Fruit fly (Drosophila melanogaster) whole organism, embryonic: ENCODE data around the gene CG6753.

ENCODE experiments used
- Abd-B ChIP-seq: fragments of 200-800 bp; sonication (Bioruptor generic); optimal IDR thresholded peaks from 2 replicates; lab custom pipeline; 2018; ENCODE audit warnings: missing biosample characterization, mild to moderate bottlenecking, missing genetic modification characterization, moderate library complexity
- Asciz ChIP-seq: fragments of 200-800 bp; sonication (Bioruptor generic); optimal IDR thresholded peaks from 2 replicates; lab custom pipeline; 2017; ENCODE audit warnings: missing biosample characterization, mild to moderate bottlenecking, missing genetic modification characterization, missing genetic modification reagents
- CG10321 ChIP-seq: fragments of 200-800 bp; sonication (Bioruptor generic); IDR thresholded peaks from 2 replicates; pipeline ENCODE4 v1.3.6; 2022; ENCODE audit warnings: missing biosample characterization, missing genetic modification characterization
- CG10431 ChIP-seq: fragments of 200-800 bp; sonication (Bioruptor generic); optimal IDR thresholded peaks from 3 replicates; lab custom pipeline; 2018; ENCODE audit warnings: missing biosample characterization, mild to moderate bottlenecking, missing genetic modification characterization
- CG10462 ChIP-seq: fragments of 200-800 bp; sonication (Bioruptor generic); optimal IDR thresholded peaks from 2 replicates; lab custom pipeline; 2016; ENCODE audit warnings: missing biosample characterization, missing genetic modification characterization
- CG11695 ChIP-seq: fragments of 200-800 bp; sonication (Bioruptor generic); IDR thresholded peaks from 3 replicates; pipeline ENCODE4 v1.3.6; 2022; ENCODE audit warnings: missing biosample characterization, missing genetic modification characterization
- CG12071 ChIP-seq: fragments of 200-800 bp; sonication (Bioruptor generic); optimal IDR thresholded peaks from 3 replicates; lab custom pipeline; 2018; ENCODE audit warnings: missing biosample characterization, mild to moderate bottlenecking, missing genetic modification characterization
- CG12659 ChIP-seq: fragments of 200-800 bp; sonication (Bioruptor generic); optimal IDR thresholded peaks from 3 replicates; lab custom pipeline; 2017; ENCODE audit warnings: mild to moderate bottlenecking, missing biosample characterization, missing genetic modification reagents, missing genetic modification characterization
- CG13775 ChIP-seq: fragments of 200-800 bp; sonication (Bioruptor generic); optimal IDR thresholded peaks from 3 replicates; lab custom pipeline; 2017; ENCODE audit warnings: missing biosample characterization, mild to moderate bottlenecking, missing genetic modification characterization
- CG15269 ChIP-seq: fragments of 200-800 bp; sonication (Bioruptor generic); optimal IDR thresholded peaks from 2 replicates; lab custom pipeline; 2018; ENCODE audit warnings: missing biosample characterization, mild to moderate bottlenecking, missing genetic modification characterization, moderate library complexity
- CG15601 ChIP-seq: fragments of 200-800 bp; sonication (Bioruptor generic); optimal IDR thresholded peaks from 3 replicates; lab custom pipeline; 2019; ENCODE audit warnings: missing biosample characterization, mild to moderate bottlenecking, missing genetic modification characterization, moderate library complexity
- CG30431 ChIP-seq: fragments of 200-800 bp; sonication (Bioruptor generic); optimal IDR thresholded peaks from 2 replicates; lab custom pipeline; 2017; ENCODE audit warnings: missing biosample characterization, missing genetic modification characterization
- CG32772 ChIP-seq: fragments of 200-800 bp; sonication (Bioruptor generic); IDR thresholded peaks from 2 replicates; pipeline ENCODE4 v1.3.6; 2022; ENCODE audit warnings: missing biosample characterization, missing genetic modification characterization
- CG3281 ChIP-seq: fragments of 200-800 bp; sonication (Bioruptor generic); optimal IDR thresholded peaks from 3 replicates; lab custom pipeline; 2017; ENCODE audit warnings: missing biosample characterization, mild to moderate bottlenecking, missing genetic modification characterization
- CG33213 ChIP-seq: fragments of 200-800 bp; sonication (Bioruptor generic); optimal IDR thresholded peaks from 3 replicates; lab custom pipeline; 2016; ENCODE audit warnings: missing biosample characterization, missing genetic modification characterization
- CG33557 ChIP-seq: fragments of 200-800 bp; sonication (Bioruptor generic); optimal IDR thresholded peaks from 2 replicates; lab custom pipeline; 2019; ENCODE audit warnings: missing biosample characterization, mild to moderate bottlenecking, missing genetic modification characterization, moderate library complexity
- CG34376 ChIP-seq: fragments of 200-800 bp; sonication (Bioruptor generic); optimal IDR thresholded peaks from 2 replicates; lab custom pipeline; 2018; ENCODE audit warnings: missing biosample characterization, mild to moderate bottlenecking, missing genetic modification characterization
- CG8281 ChIP-seq: fragments of 200-800 bp; sonication (Bioruptor generic); optimal IDR thresholded peaks from 2 replicates; lab custom pipeline; 2018; ENCODE audit warnings: missing biosample characterization, mild to moderate bottlenecking, missing genetic modification characterization, moderate library complexity
- CG9437 ChIP-seq: fragments of 200-800 bp; sonication (Bioruptor generic); optimal IDR thresholded peaks from 2 replicates; lab custom pipeline; 2018; ENCODE audit warnings: missing biosample characterization, mild to moderate bottlenecking, missing genetic modification characterization
- CoRest ChIP-seq: fragments of 200-800 bp; sonication (Bioruptor generic); optimal IDR thresholded peaks from 3 replicates; lab custom pipeline; 2018; ENCODE audit warnings: missing biosample characterization, mild to moderate bottlenecking, missing genetic modification characterization, moderate library complexity
- Dek ChIP-seq: fragments of 200-800 bp; sonication (Bioruptor generic); optimal IDR thresholded peaks from 3 replicates; lab custom pipeline; 2019; ENCODE audit warnings: missing biosample characterization, mild to moderate bottlenecking, missing genetic modification characterization, moderate library complexity
- Drgx ChIP-seq: fragments of 200-800 bp; sonication (Bioruptor generic); IDR thresholded peaks from 2 replicates; pipeline ENCODE4 v1.3.6; 2022; ENCODE audit warnings: missing biosample characterization, missing genetic modification characterization
- Hey ChIP-seq: fragments of 200-800 bp; sonication (Bioruptor generic); optimal IDR thresholded peaks from 3 replicates; lab custom pipeline; 2018; ENCODE audit warnings: missing biosample characterization, mild to moderate bottlenecking, missing genetic modification characterization
- Lhr ChIP-seq: fragments of 200-800 bp; sonication (Bioruptor generic); optimal IDR thresholded peaks from 3 replicates; lab custom pipeline; 2017; ENCODE audit warnings: mild to moderate bottlenecking, missing biosample characterization, missing genetic modification reagents, missing genetic modification characterization
- MESR4 ChIP-seq: fragments of 200-800 bp; sonication (Bioruptor generic); optimal IDR thresholded peaks from 2 replicates; lab custom pipeline; 2018; ENCODE audit warnings: missing biosample characterization, mild to moderate bottlenecking, missing genetic modification characterization, moderate library complexity
- Mad ChIP-seq: fragments of 200-800 bp; sonication (Bioruptor generic); optimal IDR thresholded peaks from 2 replicates; lab custom pipeline; 2016; ENCODE audit warnings: missing biosample characterization, missing genetic modification characterization
- Meics ChIP-seq: fragments of 200-800 bp; sonication (Bioruptor generic); optimal IDR thresholded peaks from 2 replicates; lab custom pipeline; 2017; ENCODE audit warnings: missing biosample characterization, mild to moderate bottlenecking, missing genetic modification characterization
- Ptx1 ChIP-seq: fragments of 200-800 bp; sonication (Bioruptor generic); IDR thresholded peaks from 2 replicates; pipeline ENCODE4 v1.3.6; 2022; ENCODE audit warnings: missing biosample characterization, missing genetic modification characterization
- Ravus ChIP-seq: fragments of 200-800 bp; sonication (Bioruptor generic); IDR thresholded peaks from 2 replicates; pipeline ENCODE4 v1.3.6; 2022; ENCODE audit warnings: missing biosample characterization, missing genetic modification characterization
- ac ChIP-seq: fragments of 200-800 bp; sonication (Bioruptor generic); optimal IDR thresholded peaks from 3 replicates; lab custom pipeline; 2017; ENCODE audit warnings: missing biosample characterization, mild to moderate bottlenecking, missing genetic modification characterization
- bcd ChIP-seq: fragments of 200-800 bp; sonication (Bioruptor generic); optimal IDR thresholded peaks from 2 replicates; lab custom pipeline; 2017; ENCODE audit warnings: missing biosample characterization, mild to moderate bottlenecking, missing genetic modification characterization
- br ChIP-seq: fragments of >200 bp; optimal IDR thresholded peaks from 2 replicates; lab custom pipeline; 2017
- caup ChIP-seq: fragments of 200-800 bp; sonication (Bioruptor generic); optimal IDR thresholded peaks from 3 replicates; lab custom pipeline; 2017; ENCODE audit warnings: missing biosample characterization, mild to moderate bottlenecking, missing genetic modification characterization, moderate library complexity; ENCODE audit not compliant: severe bottlenecking
- eve ChIP-seq, 2 experiments: fragments of >200 bp; optimal IDR thresholded peaks; 2 replicates each; lab custom pipeline; 2017; ENCODE audit warnings: missing biosample characterization in 2 of 2, missing genetic modification characterization in 2 of 2
- fd3F ChIP-seq: fragments of 200-800 bp; sonication (Bioruptor generic); optimal IDR thresholded peaks from 2 replicates; lab custom pipeline; 2018; ENCODE audit warnings: missing biosample characterization, mild to moderate bottlenecking, missing genetic modification characterization, moderate library complexity
- gt ChIP-seq: fragments of 200-800 bp; sonication (Bioruptor generic); IDR thresholded peaks from 2 replicates; pipeline ENCODE4 v1.3.6; 2022; ENCODE audit warnings: missing biosample characterization, missing genetic modification characterization
- hbn ChIP-seq: fragments of 200-800 bp; sonication (Bioruptor generic); IDR thresholded peaks from 2 replicates; pipeline ENCODE4 v1.3.6; 2022; ENCODE audit warnings: missing biosample characterization, missing genetic modification characterization; ENCODE audit not compliant: partially characterized antibody
- jing ChIP-seq: fragments of 200-800 bp; sonication (Bioruptor generic); optimal IDR thresholded peaks from 2 replicates; lab custom pipeline; 2018; ENCODE audit warnings: missing biosample characterization, mild to moderate bottlenecking, missing genetic modification characterization
- kni ChIP-seq: fragments of 200-800 bp; sonication (Bioruptor generic); optimal IDR thresholded peaks from 3 replicates; lab custom pipeline; 2017; ENCODE audit warnings: mild to moderate bottlenecking, missing biosample characterization, missing genetic modification reagents, missing genetic modification characterization
- odd ChIP-seq: fragments of 200-800 bp; sonication (Bioruptor generic); optimal IDR thresholded peaks from 2 replicates; lab custom pipeline; 2017; ENCODE audit warnings: missing biosample characterization, mild to moderate bottlenecking, missing genetic modification characterization
- org-1 ChIP-seq: fragments of 200-800 bp; sonication (Bioruptor generic); optimal IDR thresholded peaks from 2 replicates; lab custom pipeline; 2017; ENCODE audit warnings: missing biosample characterization, missing genetic modification characterization
- phol ChIP-seq: fragments of 200-800 bp; sonication (Bioruptor generic); optimal IDR thresholded peaks from 3 replicates; lab custom pipeline; 2018; ENCODE audit warnings: missing biosample characterization, mild to moderate bottlenecking, missing genetic modification characterization, moderate library complexity
- pum ChIP-seq: fragments of 200-800 bp; sonication (Bioruptor generic); optimal IDR thresholded peaks from 2 replicates; lab custom pipeline; 2016; ENCODE audit warnings: missing biosample characterization, missing genetic modification characterization
- repo ChIP-seq: fragments of 200-800 bp; sonication (Bioruptor generic); optimal IDR thresholded peaks from 2 replicates; lab custom pipeline; 2016; ENCODE audit warnings: missing biosample characterization, missing genetic modification characterization
- sc ChIP-seq, 3 experiments: fragments of >200 bp in 2 of 3; fragments of 200-800 bp in 1 of 3; sonication (Bioruptor generic) in 1 of 3; optimal IDR thresholded peaks; 2 replicates in 2 of 3; 3 replicates in 1 of 3; lab custom pipeline; 2017; ENCODE audit warnings: mild to moderate bottlenecking in 1 of 3, missing biosample characterization in 1 of 3, missing genetic modification characterization in 1 of 3, missing genetic modification reagents in 1 of 3
- twi ChIP-seq: fragments of 200-800 bp; optimal IDR thresholded peaks from 2 replicates; lab custom pipeline; 2019; ENCODE audit warnings: missing biosample characterization, mild to moderate bottlenecking, missing genetic modification characterization, moderate library complexity
- vnd ChIP-seq: fragments of 200-800 bp; sonication (Bioruptor generic); IDR thresholded peaks from 3 replicates; pipeline ENCODE4 v1.3.6; 2022; ENCODE audit warnings: missing biosample characterization, missing genetic modification characterization; ENCODE audit not compliant: partially characterized antibody

The CG6753 gene

dm6 chr3R:12642051-12642532, at the start of gene CG6753:
Gene CG6753, minus strand, starts transcription at chr3R:12642482.
- TF ChIP-seq gt (GFP tag; lab: Robert Waterston, UW), result no peak
- 0 out of 3 replicates have a peak, but pooled peaks have one; percentile 16 for TF ChIP-seq vnd

DNA sequence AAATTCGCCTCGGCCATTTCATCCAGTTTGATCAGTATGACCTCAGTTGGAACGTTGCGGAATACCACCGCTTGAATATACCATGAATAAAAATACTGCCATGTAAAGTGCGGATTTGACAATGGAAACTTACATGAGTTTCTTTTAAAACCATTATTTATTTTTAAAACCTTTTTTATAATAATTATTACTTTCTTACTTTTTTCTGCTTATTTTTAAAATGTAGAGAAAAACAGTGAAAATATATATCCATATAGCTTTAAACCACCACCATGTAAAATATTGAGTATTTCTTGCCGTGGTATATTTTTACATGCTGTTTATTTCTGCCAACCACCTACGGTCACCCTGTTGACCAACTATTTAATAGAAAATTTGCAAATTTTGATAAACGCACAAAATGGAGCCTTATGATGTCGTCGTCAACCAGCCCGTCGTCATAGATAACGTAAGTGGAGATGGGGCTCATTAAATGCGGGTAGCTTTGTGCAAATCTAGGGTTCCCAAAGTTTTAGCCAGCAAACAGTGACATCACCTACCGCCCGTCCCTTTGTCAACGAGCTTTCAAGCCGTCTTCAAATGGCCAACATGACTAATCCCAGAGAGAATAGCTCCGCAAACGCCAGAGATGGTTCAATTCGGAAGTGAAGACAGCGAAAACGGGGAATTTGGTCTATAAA, 49.3 kb upstream of the CG6753 start, which contains the start of gene Arp1:
Gene Arp1 (plus strand): TSS at position 322 of the 680 bp plus-strand sequence.
- TF ChIP-seq CG13775 (GFP tag; lab: Kevin White, UChicago) (no peak), Dek (tag; lab: Kevin White, UChicago) (peak; percentile 33), sc (optimal IDR thresholded peaks at IDR 0.05; lab: Kevin White, UChicago) (no peak), sc (GFP tag; optimal IDR thresholded peaks at IDR 0.05; lab: Kevin White, UChicago) (no peak), CG33557 (no peak), eve (GFP tag; optimal IDR thresholded peaks at IDR 0.05; lab: Kevin White, UChicago) (no peak), Ravus (GFP tag; lab: Robert Waterston, UW) (no peak), Drgx (GFP tag; lab: Robert Waterston, UW) (no peak), CG11695 (GFP tag; lab: Robert Waterston, UW) (no peak), twi (no peak), fd3F (GFP tag; lab: Kevin White, UChicago) (no peak), repo (no peak), CG12659 (peak; percentile 68), CG15269 (no peak), CG10431 (GFP tag; lab: Kevin White, UChicago) (peak; percentile 52), pum (no peak), CG8281 (tag; lab: Kevin White, UChicago) (no peak), caup (GFP tag; lab: Kevin White, UChicago) (no peak), CG15601 (tag; lab: Kevin White, UChicago) (peak; percentile 59), MESR4 (GFP tag; lab: Kevin White, UChicago) (peak; percentile 89), CG12071 (GFP tag; lab: Kevin White, UChicago) (no peak), phol (tag; lab: Kevin White, UChicago) (peak; percentile 44), br (lab: Kevin White, UChicago) (no peak), CG30431 (GFP tag; lab: Kevin White, UChicago) (no peak), CG10462 (GFP tag; lab: Kevin White, UChicago) (no peak), CG33213 (GFP tag; lab: Kevin White, UChicago) (no peak), Mad (GFP tag; lab: Kevin White, UChicago) (no peak), Ptx1 (GFP tag; lab: Robert Waterston, UW) (no peak), CG9437 (GFP tag; lab: Kevin White, UChicago) (no peak), Asciz (GFP tag; lab: Kevin White, UChicago) (no peak), bcd (GFP tag; lab: Kevin White, UChicago) (no peak), CG34376 (GFP tag; lab: Kevin White, UChicago) (no peak), CG32772 (GFP tag; lab: Robert Waterston, UW) (no peak), Abd-B (GFP tag; lab: Kevin White, UChicago) (peak; percentile 34), hbn (GFP tag; lab: Robert Waterston, UW) (no peak), kni (GFP tag; lab: Kevin White, UChicago) (no peak), CG3281 (GFP tag; lab: Kevin White, UChicago) (no peak), Hey (tag; lab: Kevin White, UChicago) (no peak), CoRest (tag; lab: Kevin White, UChicago) (peak; percentile 14), Meics (GFP tag; lab: Kevin White, UChicago) (no peak), jing (GFP tag; lab: Kevin White, UChicago) (no peak), ac (GFP tag; lab: Kevin White, UChicago) (no peak), Lhr (GFP tag; lab: Kevin White, UChicago) (peak; percentile 81), odd (GFP tag; lab: Kevin White, UChicago) (no peak), CG10321 (GFP tag; lab: Robert Waterston, UW) (no peak), org-1 (GFP tag; lab: Kevin White, UChicago) (no peak)
